1 fruit fly cellular context compared by ENCODE assay signal in the genomic region with DNA sequence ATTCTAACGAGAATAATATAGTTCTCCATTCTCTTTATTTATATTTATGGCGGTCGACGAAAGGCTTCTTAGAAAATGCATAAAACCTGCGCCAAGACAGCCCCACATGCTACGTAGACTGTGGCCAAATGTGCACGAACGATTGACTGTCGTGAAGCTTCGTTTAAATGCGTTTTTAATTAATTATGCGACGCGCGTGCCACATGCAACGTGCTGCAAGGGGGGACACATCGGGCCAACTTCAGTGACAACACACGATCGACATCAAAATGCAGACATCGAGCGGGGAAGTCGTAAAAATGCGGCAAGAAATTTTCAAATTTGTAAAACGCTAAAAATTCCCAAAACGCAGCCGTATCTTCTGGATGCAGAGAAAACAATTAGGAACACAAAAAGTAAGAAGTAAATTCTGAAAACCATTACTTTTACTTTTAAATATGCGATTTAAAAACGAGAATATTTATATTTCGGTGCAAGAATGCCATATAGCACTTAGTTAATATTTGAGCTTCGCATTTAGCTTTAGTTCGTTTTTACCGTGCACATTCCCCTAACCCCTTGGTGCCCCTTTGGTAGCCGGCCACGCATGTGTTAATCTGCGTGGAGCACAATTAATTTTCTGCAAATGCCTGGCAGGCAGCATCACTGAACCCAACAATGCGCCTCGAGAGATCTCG.
TF ChIP-seq lines count a peak whose summit lies in the region.

No protein-coding gene starts in this region.

TF ChIP-seq in whole organism, embryonic, 481 proteins besides CTCF, POLR2A, EP300 and RAD21 (continued from another document):
- TF ChIP-seq CG1529 (GFP tag; optimal IDR thresholded peaks at IDR 0.05; lab: Kevin White, UChicago), result peak; percentile 33
- no peak for TF ChIP-seq corto (GFP tag; optimal IDR thresholded peaks at IDR 0.05; lab: Kevin White, UChicago)
- peak; percentile 59 for TF ChIP-seq phol (tag; optimal IDR thresholded peaks at IDR 0.05; lab: Kevin White, UChicago)
- TF ChIP-seq CG12769 (tag; optimal IDR thresholded peaks at IDR 0.05; lab: Kevin White, UChicago), result no peak
- peak; percentile 23 for TF ChIP-seq CG10267 (tag; optimal IDR thresholded peaks at IDR 0.05; lab: Kevin White, UChicago)
- TF ChIP-seq prd (optimal IDR thresholded peaks at IDR 0.05; lab: Kevin White, UChicago), result no peak
- TF ChIP-seq prd (GFP tag; IDR thresholded peaks at IDR 0.05; lab: Robert Waterston, UW), result peak; percentile 69; the same call in 2 of the 3 replicates
- 0 out of 3 replicates have a peak, but pooled peaks have one; percentile 44 for TF ChIP-seq CG3726 (GFP tag; IDR thresholded peaks at IDR 0.05; lab: Robert Waterston, UW)
- peak; percentile 48 for TF ChIP-seq lbe (GFP tag; optimal IDR thresholded peaks at IDR 0.05; lab: Kevin White, UChicago)
- no peak for TF ChIP-seq Sry-δ (GFP tag; optimal IDR thresholded peaks at IDR 0.05; lab: Kevin White, UChicago)
- peak; percentile 61 for TF ChIP-seq CG2712 (tag; optimal IDR thresholded peaks at IDR 0.05; lab: Kevin White, UChicago)
- TF ChIP-seq hkb (optimal IDR thresholded peaks at IDR 0.05; lab: Kevin White, UChicago), result no peak
- peak; percentile 52 for TF ChIP-seq hkb (GFP tag; IDR thresholded peaks at IDR 0.05; lab: Robert Waterston, UW)
- no peak for TF ChIP-seq HLHmδ (GFP tag; optimal IDR thresholded peaks at IDR 0.05; lab: Kevin White, UChicago)
- no peak for TF ChIP-seq lov (optimal IDR thresholded peaks at IDR 0.05; lab: Kevin White, UChicago)
- 0 out of 3 replicates have a peak, but pooled peaks have one; percentile 42 for TF ChIP-seq lov (GFP tag; IDR thresholded peaks at IDR 0.05; lab: Robert Waterston, UW)
- TF ChIP-seq CG17802 (tag; optimal IDR thresholded peaks at IDR 0.05; lab: Kevin White, UChicago), result peak; percentile 36
- TF ChIP-seq lola (GFP tag; optimal IDR thresholded peaks at IDR 0.05; lab: Kevin White, UChicago), result peak in 1 of 3 experiments; percentile 37
- 0 out of 2 replicates have a peak, but pooled peaks have one; percentile 15 for TF ChIP-seq CG7372 (GFP tag; IDR thresholded peaks at IDR 0.05; lab: Robert Waterston, UW)
- peak; percentile 12 for TF ChIP-seq CG18619 (GFP tag; optimal IDR thresholded peaks at IDR 0.05; lab: Kevin White, UChicago)
- TF ChIP-seq az2 (GFP tag; optimal IDR thresholded peaks at IDR 0.05; lab: Kevin White, UChicago), result peak; percentile 41
- TF ChIP-seq MTF-1 (GFP tag; optimal IDR thresholded peaks at IDR 0.05; lab: Kevin White, UChicago; ENCODE audit: borderline replicate concordance), result no peak
- TF ChIP-seq HHEX (GFP tag; optimal IDR thresholded peaks at IDR 0.05; lab: Kevin White, UChicago), result peak; percentile 1
- 0 out of 2 replicates have a peak, but pooled peaks have one; percentile 6 for TF ChIP-seq sim (GFP tag; IDR thresholded peaks at IDR 0.05; lab: Robert Waterston, UW)
- TF ChIP-seq sens-2 (GFP tag; IDR thresholded peaks at IDR 0.05; lab: Robert Waterston, UW), result peak; percentile 44; the same call in 1 of the 2 replicates
- peak; percentile 72; the same call in 1 of the 3 replicates for TF ChIP-seq otp (GFP tag; IDR thresholded peaks at IDR 0.05; lab: Robert Waterston, UW)
- peak; percentile 46 for TF ChIP-seq CG6689 (GFP tag; IDR thresholded peaks at IDR 0.05; lab: Robert Waterston, UW)
- peak; percentile 22 for TF ChIP-seq CG2875 (GFP tag; optimal IDR thresholded peaks at IDR 0.05; lab: Kevin White, UChicago)
- peak; percentile 44 for TF ChIP-seq CG3407 (GFP tag; optimal IDR thresholded peaks at IDR 0.05; lab: Kevin White, UChicago)
- TF ChIP-seq slbo (GFP tag; IDR thresholded peaks at IDR 0.05; lab: Robert Waterston, UW), result 0 out of 2 replicates have a peak, but pooled peaks have one; percentile 7
- peak; percentile 54; the same call in 1 of the 2 replicates for TF ChIP-seq Drgx (GFP tag; IDR thresholded peaks at IDR 0.05; lab: Robert Waterston, UW)
- peak in 1 of 2 experiments; percentile 11 for TF ChIP-seq dpn (GFP tag; optimal IDR thresholded peaks at IDR 0.05; lab: Kevin White, UChicago)
- peak; percentile 20 for TF ChIP-seq CG7556 (GFP tag; optimal IDR thresholded peaks at IDR 0.05; lab: Kevin White, UChicago)
- TF ChIP-seq sisA (GFP tag; IDR thresholded peaks at IDR 0.05; lab: Robert Waterston, UW), result peak; percentile 60
- 0 out of 2 replicates have a peak, but pooled peaks have one; percentile 17 for TF ChIP-seq CG10959 (GFP tag; IDR thresholded peaks at IDR 0.05; lab: Robert Waterston, UW)
- peak; percentile 46; the same call in 1 of the 3 replicates for TF ChIP-seq dysf (GFP tag; IDR thresholded peaks at IDR 0.05; lab: Robert Waterston, UW)
- TF ChIP-seq CG4424 (GFP tag; optimal IDR thresholded peaks at IDR 0.05; lab: Kevin White, UChicago), result peak; percentile 31
- peak; percentile 47; the same call in 1 of the 2 replicates for TF ChIP-seq wor (GFP tag; IDR thresholded peaks at IDR 0.05; lab: Robert Waterston, UW)
- TF ChIP-seq gem (tag; optimal IDR thresholded peaks at IDR 0.05; lab: Kevin White, UChicago), result peak; percentile 67
- TF ChIP-seq twi (tag; optimal IDR thresholded peaks at IDR 0.05; lab: Kevin White, UChicago), result peak; percentile 37
- TF ChIP-seq Ets65A (GFP tag; lab: Kevin White, UChicago), result peak; percentile 22
- TF ChIP-seq CG16815 (GFP tag; optimal IDR thresholded peaks at IDR 0.05; lab: Kevin White, UChicago), result no peak
- peak; percentile 57 for TF ChIP-seq Awh (GFP tag; IDR thresholded peaks at IDR 0.05; lab: Robert Waterston, UW)
- peak; percentile 29 for TF ChIP-seq CG14710 (tag; optimal IDR thresholded peaks at IDR 0.05; lab: Kevin White, UChicago)
- no peak for TF ChIP-seq CG13894 (tag; optimal IDR thresholded peaks at IDR 0.05; lab: Kevin White, UChicago)
- TF ChIP-seq CG17361 (GFP tag; IDR thresholded peaks at IDR 0.05; lab: Robert Waterston, UW), result peak; percentile 54; the same call in 1 of the 3 replicates
- no peak for TF ChIP-seq CG17612 (GFP tag; IDR thresholded peaks at IDR 0.05; lab: Robert Waterston, UW)
- TF ChIP-seq dmrt11E (tag; optimal IDR thresholded peaks at IDR 0.05; lab: Kevin White, UChicago), result peak; percentile 11
- peak; percentile 37 for TF ChIP-seq sd (tag; optimal IDR thresholded peaks at IDR 0.05; lab: Kevin White, UChicago)
- peak; percentile 55; the same call in 2 of the 3 replicates for TF ChIP-seq row (GFP tag; IDR thresholded peaks at IDR 0.05; lab: Robert Waterston, UW)
- TF ChIP-seq CG17328 (GFP tag; IDR thresholded peaks at IDR 0.05; lab: Robert Waterston, UW), result peak; percentile 67; the same call in 1 of the 2 replicates
- TF ChIP-seq croc (GFP tag; conservative IDR thresholded peaks at IDR 0.05; lab: Robert Waterston, UW), result peak; percentile 42; the same call in 2 of the 3 replicates
- TF ChIP-seq Ptx1 (GFP tag; IDR thresholded peaks at IDR 0.05; lab: Robert Waterston, UW), result peak; percentile 49; the same call in 1 of the 2 replicates
- TF ChIP-seq Hr51 (GFP tag; optimal IDR thresholded peaks at IDR 0.05; lab: Kevin White, UChicago), result peak in 1 of 2 experiments; percentile 20
- TF ChIP-seq sens (GFP tag; lab: Kevin White, UChicago), result peak; percentile 92
- TF ChIP-seq CG9727 (GFP tag; optimal IDR thresholded peaks at IDR 0.05; lab: Kevin White, UChicago), result peak; percentile 15
- 0 out of 3 replicates have a peak, but pooled peaks have one; percentile 39 for TF ChIP-seq Mrtf (GFP tag; IDR thresholded peaks at IDR 0.05; lab: Robert Waterston, UW)
- TF ChIP-seq CG9437 (GFP tag; optimal IDR thresholded peaks at IDR 0.05; lab: Kevin White, UChicago), result no peak
- peak; percentile 72; the same call in 2 of the 3 replicates for TF ChIP-seq zfh1 (GFP tag; IDR thresholded peaks at IDR 0.05; lab: Robert Waterston, UW)
- peak; percentile 17 for TF ChIP-seq tap (tag; optimal IDR thresholded peaks at IDR 0.05; lab: Kevin White, UChicago)
- peak; percentile 7 for TF ChIP-seq Lhr (GFP tag; optimal IDR thresholded peaks at IDR 0.05; lab: Kevin White, UChicago)
- no peak for TF ChIP-seq CG7786 (GFP tag; optimal IDR thresholded peaks at IDR 0.05; lab: Kevin White, UChicago)
- peak; percentile 18 for TF ChIP-seq CG8924 (tag; optimal IDR thresholded peaks at IDR 0.05; lab: Kevin White, UChicago)
- TF ChIP-seq ci (GFP tag; IDR thresholded peaks at IDR 0.05; lab: Robert Waterston, UW), result peak; percentile 82
- TF ChIP-seq ind (GFP tag; optimal IDR thresholded peaks at IDR 0.05; lab: Kevin White, UChicago), result peak; percentile 17
- TF ChIP-seq sob (GFP tag; IDR thresholded peaks at IDR 0.05; lab: Robert Waterston, UW), result peak; percentile 44; the same call in 1 of the 2 replicates
- TF ChIP-seq CG14667 (GFP tag; IDR thresholded peaks at IDR 0.05; lab: Robert Waterston, UW), result no peak
- TF ChIP-seq Fer2 (tag; optimal IDR thresholded peaks at IDR 0.05; lab: Kevin White, UChicago), result no peak
- TF ChIP-seq Six4 (GFP tag; optimal IDR thresholded peaks at IDR 0.05; lab: Kevin White, UChicago), result peak; percentile 14
- TF ChIP-seq Spps (tag; optimal IDR thresholded peaks at IDR 0.05; lab: Kevin White, UChicago), result peak; percentile 11
- TF ChIP-seq E2f2 (GFP tag; IDR thresholded peaks at IDR 0.05; lab: Robert Waterston, UW), result peak; percentile 34; the same call in 1 of the 2 replicates
- TF ChIP-seq ATbp (GFP tag; optimal IDR thresholded peaks at IDR 0.05; lab: Kevin White, UChicago), result peak; percentile 37
- peak; percentile 65 for TF ChIP-seq CG32772 (GFP tag; IDR thresholded peaks at IDR 0.05; lab: Robert Waterston, UW)
- peak; percentile 60; the same call in 1 of the 3 replicates for TF ChIP-seq CG34422 (GFP tag; IDR thresholded peaks at IDR 0.05; lab: Robert Waterston, UW)
- TF ChIP-seq pros (GFP tag; optimal IDR thresholded peaks at IDR 0.05; lab: Kevin White, UChicago), result peak; percentile 32
- peak; percentile 5 for TF ChIP-seq Antp (GFP tag; optimal IDR thresholded peaks at IDR 0.05; lab: Kevin White, UChicago)
- peak; percentile 53; the same call in 1 of the 2 replicates for TF ChIP-seq ttk (GFP tag; IDR thresholded peaks at IDR 0.05; lab: Robert Waterston, UW)
- peak; percentile 15 for TF ChIP-seq nom (GFP tag; optimal IDR thresholded peaks at IDR 0.05; lab: Kevin White, UChicago)
- TF ChIP-seq Med (GFP tag; lab: Kevin White, UChicago), result peak; percentile 79
- peak; percentile 56 for TF ChIP-seq unpg (GFP tag; optimal IDR thresholded peaks at IDR 0.05; lab: Kevin White, UChicago)
- TF ChIP-seq CG12219 (GFP tag; optimal IDR thresholded peaks at IDR 0.05; lab: Kevin White, UChicago), result no peak
- peak; percentile 65 for TF ChIP-seq CG10979 (tag; optimal IDR thresholded peaks at IDR 0.05; lab: Kevin White, UChicago)
- peak; percentile 23; the same call in 1 of the 3 replicates for TF ChIP-seq so (GFP tag; IDR thresholded peaks at IDR 0.05; lab: Robert Waterston, UW)
- TF ChIP-seq Sox102F (GFP tag; optimal IDR thresholded peaks at IDR 0.05; lab: Kevin White, UChicago), result peak; percentile 61
- peak; percentile 49 for TF ChIP-seq CG11504 (tag; optimal IDR thresholded peaks at IDR 0.05; lab: Kevin White, UChicago)
- peak; percentile 62 for TF ChIP-seq CG6254 (GFP tag; optimal IDR thresholded peaks at IDR 0.05; lab: Kevin White, UChicago)
- no peak for TF ChIP-seq CG5180 (GFP tag; optimal IDR thresholded peaks at IDR 0.05; lab: Kevin White, UChicago)
- TF ChIP-seq cwo (GFP tag; optimal IDR thresholded peaks at IDR 0.05; lab: Kevin White, UChicago), result no peak
- TF ChIP-seq CG12155 (GFP tag; optimal IDR thresholded peaks at IDR 0.05; lab: Kevin White, UChicago), result no peak
- peak; percentile 20 for TF ChIP-seq jing (GFP tag; optimal IDR thresholded peaks at IDR 0.05; lab: Kevin White, UChicago)
- peak; percentile 70 for TF ChIP-seq Xrp1 (GFP tag; IDR thresholded peaks at IDR 0.05; lab: Robert Waterston, UW)
- peak; percentile 49; the same call in 1 of the 2 replicates for TF ChIP-seq Ada2b (GFP tag; IDR thresholded peaks at IDR 0.05; lab: Robert Waterston, UW)
- no peak for TF ChIP-seq scrt (GFP tag; optimal IDR thresholded peaks at IDR 0.05; lab: Kevin White, UChicago)
- TF ChIP-seq HLH3B (GFP tag; IDR thresholded peaks at IDR 0.05; lab: Robert Waterston, UW), result peak; percentile 65
- TF ChIP-seq E2f1 (GFP tag; IDR thresholded peaks at IDR 0.05; lab: Robert Waterston, UW), result peak; percentile 15; the same call in 1 of the 2 replicates
- peak; percentile 15 to 73 for TF ChIP-seq bsh (GFP tag; optimal IDR thresholded peaks at IDR 0.05; lab: Kevin White, UChicago)
- TF ChIP-seq tx (GFP tag; optimal IDR thresholded peaks at IDR 0.05; lab: Kevin White, UChicago), result no peak
- no peak for TF ChIP-seq Side (GFP tag; optimal IDR thresholded peaks at IDR 0.05; lab: Kevin White, UChicago)
- TF ChIP-seq Camta (GFP tag; optimal IDR thresholded peaks at IDR 0.05; lab: Kevin White, UChicago), result no peak
- 0 out of 2 replicates have a peak, but pooled peaks have one; percentile 14 for TF ChIP-seq chm (GFP tag; IDR thresholded peaks at IDR 0.05; lab: Robert Waterston, UW)
- peak; percentile 32 for TF ChIP-seq CG4820 (GFP tag; optimal IDR thresholded peaks at IDR 0.05; lab: Kevin White, UChicago)
- TF ChIP-seq pan (optimal IDR thresholded peaks at IDR 0.05; lab: Kevin White, UChicago), result no peak
- TF ChIP-seq pan (GFP tag; optimal IDR thresholded peaks at IDR 0.05 in 1 of 2, IDR thresholded peaks at IDR 0.05 in 1 of 2), result peak in 1 of 2 experiments; percentile 41
- TF ChIP-seq zf30C (GFP tag; optimal IDR thresholded peaks at IDR 0.05; lab: Kevin White, UChicago), result no peak
